Worm (Caenorhabditis elegans) whole organism, early embryonic: ENCODE data around the gene K09F6.3.
"Not testable (repeated sequence)": the region's sequence is repeated elsewhere in the genome, so short reads cannot be mapped to it uniquely, and the experiment has no call there.

Experiments
- B0310.2 ChIP-seq: sonication (generic microtip); optimal IDR thresholded peaks from 2 replicates; lab custom pipeline; 2016; ENCODE audit warnings: mild to moderate bottlenecking, missing genetic modification characterization, missing compliant biosample characterization
- F13C5.2 ChIP-seq: sonication (generic microtip); optimal IDR thresholded peaks from 2 replicates; lab custom pipeline; 2017; ENCODE audit warnings: mild to moderate bottlenecking, missing genetic modification characterization, inconsistent platforms, missing compliant biosample characterization
- aly-1 ChIP-seq: sonication (generic microtip); optimal IDR thresholded peaks from 2 replicates; lab custom pipeline; 2016; ENCODE audit warnings: missing genetic modification characterization, missing compliant biosample characterization
- ama-1 ChIP-seq: fragments of 150-350 bp; optimal IDR thresholded peaks from 2 replicates; lab custom pipeline; 2014
- ceh-13 ChIP-seq: fragments of 200-800 bp; sonication (Bioruptor generic); optimal IDR thresholded peaks from 2 replicates; lab custom pipeline; 2018; ENCODE audit warnings: mild to moderate bottlenecking, missing genetic modification characterization, missing compliant biosample characterization
- ceh-36 ChIP-seq: sonication (generic microtip); optimal IDR thresholded peaks from 2 replicates; lab custom pipeline; 2016; ENCODE audit warnings: missing genetic modification characterization, inconsistent platforms, missing compliant biosample characterization
- ets-7 ChIP-seq: sonication (generic microtip); optimal IDR thresholded peaks from 2 replicates; lab custom pipeline; 2016; ENCODE audit warnings: missing genotype, missing genetic modification characterization, missing compliant biosample characterization
- flt-1 ChIP-seq: fragments of 200-800 bp; sonication (Bioruptor generic); IDR thresholded peaks from 2 replicates; pipeline ENCODE4 v1.3.6; 2022; ENCODE audit warnings: missing genetic modification characterization, missing compliant biosample characterization
- hmbx-1 ChIP-seq: sonication (generic microtip); optimal IDR thresholded peaks from 2 replicates; lab custom pipeline; 2016; ENCODE audit warnings: mild to moderate bottlenecking, missing genetic modification characterization, missing compliant biosample characterization
- hmg-4 ChIP-seq: fragments of 200-800 bp; sonication (Bioruptor generic); optimal IDR thresholded peaks from 2 replicates; lab custom pipeline; 2018; ENCODE audit warnings: mild to moderate bottlenecking, missing genetic modification characterization, missing compliant biosample characterization
- hnd-1 ChIP-seq: sonication (generic microtip); optimal IDR thresholded peaks from 2 replicates; lab custom pipeline; 2016; ENCODE audit warnings: missing genetic modification characterization, missing compliant biosample characterization
- pes-1 ChIP-seq: fragments of 200-800 bp; sonication (Bioruptor generic); IDR thresholded peaks from 2 replicates; pipeline ENCODE4 v1.3.6; 2022; ENCODE audit warnings: missing genetic modification reagents, missing genetic modification characterization, missing compliant biosample characterization
- scrt-1 ChIP-seq: fragments of 200-800 bp; sonication (Bioruptor generic); IDR thresholded peaks from 2 replicates; pipeline ENCODE4 v1.3.6; 2022; ENCODE audit warnings: missing genetic modification characterization, missing compliant biosample characterization
- sea-1 ChIP-seq: fragments of 200-800 bp; sonication (Bioruptor generic); conservative IDR thresholded peaks from 2 replicates; pipeline ENCODE4 v1.3.6; 2022; ENCODE audit warnings: missing genetic modification characterization, missing compliant biosample characterization
- tbx-11 ChIP-seq: fragments of 200-800 bp; sonication (Bioruptor generic); IDR thresholded peaks from 2 replicates; pipeline ENCODE4 v1.3.6; 2022; ENCODE audit warnings: missing genetic modification characterization, missing compliant biosample characterization
- tbx-37 ChIP-seq: fragments of 200-800 bp; sonication (Bioruptor generic); conservative IDR thresholded peaks from 2 replicates; pipeline ENCODE4 v1.3.6; 2022; ENCODE audit warnings: missing genetic modification reagents, missing genetic modification characterization, missing compliant biosample characterization
- tra-4 ChIP-seq: sonication (generic microtip); optimal IDR thresholded peaks from 2 replicates; lab custom pipeline; 2017; ENCODE audit warnings: missing genetic modification characterization, missing compliant biosample characterization

The K09F6.3 gene

ce11 chrII:2221196-2221896 is 33.6 kb upstream of the K09F6.3 start:
- TF ChIP-seq flt-1 (GFP tag; lab: Robert Waterston, UW): no peak
- TF ChIP-seq scrt-1 (GFP tag; lab: Robert Waterston, UW): no peak
- TF ChIP-seq F13C5.2 (tag; lab: Kevin White, UChicago): no peak
- no peak for TF ChIP-seq tbx-11 (GFP tag; lab: Robert Waterston, UW)
- no peak for TF ChIP-seq ceh-13 (GFP tag; lab: Kevin White, UChicago)
- no peak for TF ChIP-seq B0310.2 (tag; lab: Kevin White, UChicago)
- TF ChIP-seq ets-7 (tag; lab: Kevin White, UChicago): no peak
- no peak for TF ChIP-seq hnd-1
- TF ChIP-seq tra-4: no peak
- TF ChIP-seq aly-1 (tag; lab: Kevin White, UChicago): no peak
- TF ChIP-seq hmbx-1 (tag; lab: Kevin White, UChicago): no peak

- TF ChIP-seq tbx-11 (GFP tag; lab: Robert Waterston, UW) (no peak), tbx-37 (GFP tag; lab: Robert Waterston, UW) (no peak)
Measured at ce11 chrII:2223467-2223866, 31.5 kb upstream of the K09F6.3 start, which contains the start of gene cbs-2. Gene cbs-2, minus strand, starts transcription at chrII:2223567.

ce11 chrII:2225608-2226007 is 29.4 kb upstream of the K09F6.3 start, which contains the start of gene F54A3.5:
Gene F54A3.5, minus strand, starts transcription at chrII:2225708.
- no peak for TF ChIP-seq pes-1 (GFP tag; lab: Robert Waterston, UW)
- no peak for TF ChIP-seq hmg-4 (GFP tag; lab: Kevin White, UChicago)
- no peak for TF ChIP-seq B0310.2 (tag; lab: Kevin White, UChicago)
- TF ChIP-seq aly-1 (tag; lab: Kevin White, UChicago): no peak
- TF ChIP-seq scrt-1 (GFP tag; lab: Robert Waterston, UW): no peak
- no peak for TF ChIP-seq tbx-37 (GFP tag; lab: Robert Waterston, UW)
- no peak for TF ChIP-seq hnd-1
- TF ChIP-seq ceh-36 (tag; lab: Kevin White, UChicago): no peak
- TF ChIP-seq ceh-13 (GFP tag; lab: Kevin White, UChicago): no peak
- no peak for TF ChIP-seq ama-1 (lab: Kevin White, UChicago)
- no peak for TF ChIP-seq tra-4
- no peak for TF ChIP-seq sea-1 (GFP tag; lab: Robert Waterston, UW)
- no peak for TF ChIP-seq tbx-11 (GFP tag; lab: Robert Waterston, UW)
- TF ChIP-seq F13C5.2 (tag; lab: Kevin White, UChicago): no peak
- no peak for TF ChIP-seq flt-1 (GFP tag; lab: Robert Waterston, UW)
- TF ChIP-seq hmbx-1 (tag; lab: Kevin White, UChicago): no peak
- TF ChIP-seq ets-7 (tag; lab: Kevin White, UChicago): no peak

- TF ChIP-seq pes-1 (GFP tag; lab: Robert Waterston, UW): no peak
- no peak for TF ChIP-seq ceh-36 (tag; lab: Kevin White, UChicago)
- no peak for TF ChIP-seq scrt-1 (GFP tag; lab: Robert Waterston, UW)
- no peak for TF ChIP-seq tbx-11 (GFP tag; lab: Robert Waterston, UW)
- TF ChIP-seq B0310.2 (tag; lab: Kevin White, UChicago): no peak
- TF ChIP-seq sea-1 (GFP tag; lab: Robert Waterston, UW): no peak
Measured at ce11 chrII:2230368-2230767, 24.6 kb upstream of the K09F6.3 start.

ce11 chrII:2232429-2232828 is 22.5 kb upstream of the K09F6.3 start, which contains the start of gene F54A3.6:
Gene F54A3.6, minus strand, starts transcription at chrII:2232470.
- not testable (repeated sequence) for TF ChIP-seq ceh-36 (tag; lab: Kevin White, UChicago); scrt-1 (GFP tag; lab: Robert Waterston, UW); sea-1 (GFP tag; lab: Robert Waterston, UW)

ce11 chrII:2233240-2233639 is 21.7 kb upstream of the K09F6.3 start, which contains the start of gene cct-3:
Gene cct-3, plus strand, starts transcription at chrII:2233540.
- TF ChIP-seq aly-1 (tag; lab: Kevin White, UChicago) (no peak), hmbx-1 (tag; lab: Kevin White, UChicago) (no peak), ama-1 (lab: Kevin White, UChicago) (no peak), B0310.2 (tag; lab: Kevin White, UChicago) (no peak), hnd-1 (no peak), tbx-37 (GFP tag; lab: Robert Waterston, UW) (no peak), scrt-1 (GFP tag; lab: Robert Waterston, UW) (no peak), sea-1 (GFP tag; lab: Robert Waterston, UW) (no peak)

ce11 chrII:2236352-2236751 is 18.6 kb upstream of the K09F6.3 start:
- TF ChIP-seq hmg-4 (GFP tag; lab: Kevin White, UChicago): no peak
- TF ChIP-seq hmbx-1 (tag; lab: Kevin White, UChicago): no peak
- TF ChIP-seq tbx-11 (GFP tag; lab: Robert Waterston, UW): no peak
- TF ChIP-seq ceh-36 (tag; lab: Kevin White, UChicago): no peak
- no peak for TF ChIP-seq F13C5.2 (tag; lab: Kevin White, UChicago)
- TF ChIP-seq pes-1 (GFP tag; lab: Robert Waterston, UW): no peak
- no peak for TF ChIP-seq hnd-1
- no peak for TF ChIP-seq ceh-13 (GFP tag; lab: Kevin White, UChicago)
- TF ChIP-seq tbx-37 (GFP tag; lab: Robert Waterston, UW): no peak

ce11 chrII:2243342-2243741 is 11.6 kb upstream of the K09F6.3 start, which contains the start of gene F54A3.2:
Gene F54A3.2, plus strand, starts transcription at chrII:2243642.
- TF ChIP-seq B0310.2 (tag; lab: Kevin White, UChicago) (no peak), F13C5.2 (tag; lab: Kevin White, UChicago) (no peak), ets-7 (tag; lab: Kevin White, UChicago) (no peak), flt-1 (GFP tag; lab: Robert Waterston, UW) (no peak), hmg-4 (GFP tag; lab: Kevin White, UChicago) (no peak), pes-1 (GFP tag; lab: Robert Waterston, UW) (no peak), tra-4 (no peak)
